Worm (Caenorhabditis elegans): Measurements from ENCODE around the gene B0310.3.

B0310.3 gene

ce11 chrX:535728-536127 is 14.9 kb upstream of the B0310.3 start, which contains the start of gene F28C10.3 (continued):
- TF ChIP-seq lin-38 (GFP tag; IDR thresholded peaks at IDR 0.05) (no peak), snpc-1.2 (GFP tag; IDR thresholded peaks at IDR 0.05) (no peak), ceh-28 (tag; optimal IDR thresholded peaks at IDR 0.05) (no peak), D1046.2 (GFP tag; IDR thresholded peaks at IDR 0.05) (no peak), fos-1 (tag; optimal IDR thresholded peaks at IDR 0.05) (no peak), spr-1 (tag; optimal IDR thresholded peaks at IDR 0.05) (no peak), tra-1 (GFP tag; IDR thresholded peaks at IDR 0.05) (peak; percentile 70), mxl-2 (GFP tag; conservative IDR thresholded peaks at IDR 0.05) (no peak), dmd-8 (GFP tag; IDR thresholded peaks at IDR 0.05) (no peak), daf-19 (GFP tag; conservative IDR thresholded peaks at IDR 0.05) (no peak), lin-13 (GFP tag; optimal IDR thresholded peaks at IDR 0.05) (peak; percentile 58), ztf-11 (tag; optimal IDR thresholded peaks at IDR 0.05) (no peak), lsy-2 (tag; optimal IDR thresholded peaks at IDR 0.05) (peak in 1 of 2 experiments; percentile 74), hmg-1.1 (GFP tag; IDR thresholded peaks at IDR 0.05) (peak; percentile 89), Y75B8A.6 (GFP tag; IDR thresholded peaks at IDR 0.05) (no peak), nhr-11 (tag; optimal IDR thresholded peaks at IDR 0.05) (peak; percentile 80), ZK546.5 (tag; optimal IDR thresholded peaks at IDR 0.05) (no peak), mep-1 (tag; optimal IDR thresholded peaks at IDR 0.05) (peak; percentile 91), zfp-3 (GFP tag; conservative IDR thresholded peaks at IDR 0.05) (no peak), F44E2.7 (GFP tag; IDR thresholded peaks at IDR 0.05) (no peak), lin-39 (tag; optimal IDR thresholded peaks at IDR 0.05) (no peak), pqm-1 (tag; optimal IDR thresholded peaks at IDR 0.05) (no peak), hlh-30 (tag; optimal IDR thresholded peaks at IDR 0.05; ENCODE audit: insufficient read depth) (peak; percentile 84), duxl-1 (tag; optimal IDR thresholded peaks at IDR 0.05; ENCODE audit: poor library complexity) (peak; percentile 53), R02D3.7 (tag; optimal IDR thresholded peaks at IDR 0.05) (no peak), ztf-7 (tag; optimal IDR thresholded peaks at IDR 0.05) (no peak), jun-1 (tag; optimal IDR thresholded peaks at IDR 0.05) (no peak), dmd-6 (GFP tag; IDR thresholded peaks at IDR 0.05) (peak; percentile 71), zip-2 (tag; optimal IDR thresholded peaks at IDR 0.05) (no peak), lin-1 (GFP tag; IDR thresholded peaks at IDR 0.05) (0 out of 2 replicates have a peak, but pooled peaks have one; percentile 19), aly-2 (tag; optimal IDR thresholded peaks at IDR 0.05) (no peak), T26A8.4 (GFP tag; IDR thresholded peaks at IDR 0.05) (peak; percentile 71), F37D6.2 (tag; optimal IDR thresholded peaks at IDR 0.05) (peak; percentile 45), sdz-12 (GFP tag; optimal IDR thresholded peaks at IDR 0.05) (no peak), lin-29 (GFP tag; IDR thresholded peaks at IDR 0.05) (peak; percentile 28; the same call in 1 of the 2 replicates), Y105C5A.15 (GFP tag; IDR thresholded peaks at IDR 0.05) (no peak), T20F7.1 (GFP tag; optimal IDR thresholded peaks at IDR 0.05) (no peak), spr-3 (GFP tag; optimal IDR thresholded peaks at IDR 0.05) (no peak)

- TF ChIP-seq spr-3 (GFP tag; optimal IDR thresholded peaks at IDR 0.05) (no peak), aha-1 (tag) (peak; percentile 9)
These were observed 10.1 kb upstream of the B0310.3 start, which contains the start of gene B0310.6 for ce11 chrX:530909-531308. Gene B0310.6, minus strand, starts transcription at chrX:531009.

- TF ChIP-seq egl-27 (tag; optimal IDR thresholded peaks at IDR 0.05) (no peak), daf-8 (GFP tag; IDR thresholded peaks at IDR 0.05) (no peak), egl-43 (GFP tag; IDR thresholded peaks at IDR 0.05) (no peak), hlh-11 (tag; optimal IDR thresholded peaks at IDR 0.05) (peak; percentile 52), lin-15B (tag; optimal IDR thresholded peaks at IDR 0.05) (no peak), nhr-237 (tag; optimal IDR thresholded peaks at IDR 0.05) (no peak), F37D6.2 (tag; optimal IDR thresholded peaks at IDR 0.05) (no peak), T26A8.4 (GFP tag; IDR thresholded peaks at IDR 0.05) (no peak), snpc-4 (tag; optimal IDR thresholded peaks at IDR 0.05) (no peak), mdl-1 (tag; optimal IDR thresholded peaks at IDR 0.05) (no peak), lin-39 (tag; optimal IDR thresholded peaks at IDR 0.05) (no peak), hlh-30 (tag; optimal IDR thresholded peaks at IDR 0.05; ENCODE audit: insufficient read depth) (peak; percentile 26), dmd-9 (GFP tag; IDR thresholded peaks at IDR 0.05) (no peak), lsy-2 (tag; optimal IDR thresholded peaks at IDR 0.05) (no peak), nhr-111 (GFP tag; optimal IDR thresholded peaks at IDR 0.05) (no peak), hmg-1.1 (GFP tag; IDR thresholded peaks at IDR 0.05) (0 out of 2 replicates have a peak, but pooled peaks have one; percentile 20), vab-7 (GFP tag; IDR thresholded peaks at IDR 0.05) (no peak), zfp-2 (tag; optimal IDR thresholded peaks at IDR 0.05) (no peak), pqm-1 (tag; optimal IDR thresholded peaks at IDR 0.05) (peak; percentile 95)
These were observed 9.2 kb upstream of the B0310.3 start, which contains the start of gene ugt-46 for ce11 chrX:530011-530410. Gene ugt-46, minus strand, starts transcription at chrX:530289.

All from whole organism, L4 larva.